Fruit fly (Drosophila melanogaster) whole organism, pupa: ENCODE measurements around the gene CG5157.

Source experiments
- CG12605 ChIP-seq: fragments of 200-800 bp; sonication (Bioruptor generic); IDR thresholded peaks from 2 replicates; pipeline ENCODE4 v1.3.6; 2022; ENCODE audit warnings: missing biosample characterization, missing genetic modification characterization
- CG32121 ChIP-seq: fragments of 200-800 bp; sonication (Bioruptor generic); IDR thresholded peaks from 2 replicates; pipeline ENCODE4 v1.3.6; 2022; ENCODE audit warnings: missing biosample characterization, missing genetic modification characterization
- CG34367 ChIP-seq: fragments of 200-800 bp; sonication (Bioruptor generic); optimal IDR thresholded peaks from 2 replicates; lab custom pipeline; 2018; ENCODE audit warnings: missing biosample characterization, mild to moderate bottlenecking, missing genetic modification characterization
- CG8301 ChIP-seq: fragments of 200-800 bp; sonication (Bioruptor generic); optimal IDR thresholded peaks from 2 replicates; lab custom pipeline; 2018; ENCODE audit warnings: missing biosample characterization, mild to moderate bottlenecking, missing genetic modification characterization
- CG9948 ChIP-seq: fragments of 200-800 bp; sonication (Bioruptor generic); optimal IDR thresholded peaks from 2 replicates; lab custom pipeline; 2018; ENCODE audit warnings: missing biosample characterization, mild to moderate bottlenecking, missing genetic modification characterization, moderate library complexity
- EcR ChIP-seq: fragments of 200-800 bp; sonication (Bioruptor generic); optimal IDR thresholded peaks from 3 replicates; lab custom pipeline; 2019; ENCODE audit warnings: missing biosample characterization, missing genetic modification characterization, mild to moderate bottlenecking, moderate library complexity, missing genetic modification reagents
- Ets98B ChIP-seq: fragments of 200-800 bp; sonication (Bioruptor generic); IDR thresholded peaks from 2 replicates; pipeline ENCODE4 v1.3.6; 2022; ENCODE audit warnings: missing biosample characterization, missing genetic modification characterization
- Pif1A ChIP-seq: fragments of 200-800 bp; sonication (Bioruptor generic); optimal IDR thresholded peaks from 3 replicates; lab custom pipeline; 2016; ENCODE audit warnings: missing biosample characterization, missing genetic modification characterization
- Snoo ChIP-seq: fragments of 200-800 bp; sonication (Bioruptor generic); optimal IDR thresholded peaks from 3 replicates; lab custom pipeline; 2017; ENCODE audit warnings: missing biosample characterization, mild to moderate bottlenecking, missing genetic modification characterization, inconsistent platforms
- fd96Ca ChIP-seq: fragments of 200-800 bp; sonication (Bioruptor generic); IDR thresholded peaks from 3 replicates; pipeline ENCODE4 v1.3.6; 2022; ENCODE audit warnings: missing biosample characterization, missing genetic modification characterization
- rn ChIP-seq: fragments of 200-800 bp; sonication (Bioruptor generic); IDR thresholded peaks from 2 replicates; pipeline ENCODE4 v1.3.6; 2022; ENCODE audit warnings: missing biosample characterization, missing genetic modification characterization

DNA sequence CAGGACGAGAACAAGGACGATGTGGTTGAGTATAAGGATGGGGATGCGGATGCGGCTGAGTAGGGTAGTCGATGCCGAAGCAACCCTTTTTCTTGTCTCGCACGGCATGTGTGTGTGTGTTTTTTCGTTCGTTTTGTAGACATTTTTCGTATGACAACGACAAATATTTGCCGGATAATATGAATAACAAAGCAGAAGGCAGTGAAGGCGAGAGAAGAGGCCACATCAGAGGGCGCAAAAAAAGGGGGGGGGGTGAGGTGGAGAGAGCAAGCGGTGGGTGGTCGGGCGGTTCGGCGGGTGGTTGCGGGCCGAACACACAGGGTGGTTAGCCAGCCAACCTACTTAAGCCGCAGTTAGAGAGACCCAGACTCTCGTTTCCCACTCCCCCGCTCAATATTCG lies 34.7 kb upstream of the CG5157 start:
- TF ChIP-seq fd96Ca (GFP tag; lab: Robert Waterston, UW) (no peak), Snoo (tag; lab: Kevin White, UChicago) (no peak), CG8301 (tag; lab: Kevin White, UChicago) (no peak), CG32121 (GFP tag; lab: Robert Waterston, UW) (no peak), CG34367 (tag; lab: Kevin White, UChicago) (no peak), Pif1A (no peak), EcR (no peak), Ets98B (GFP tag; lab: Robert Waterston, UW) (no peak), CG12605 (GFP tag; lab: Robert Waterston, UW) (no peak), rn (GFP tag; lab: Robert Waterston, UW) (no peak), CG9948 (tag; lab: Kevin White, UChicago) (no peak)
